Worm (Caenorhabditis elegans): Measurements from ENCODE around the gene soap-1.
A peak's percentile ranks its signal among the peaks of the same experiment; 100 is the strongest.

DNA sequence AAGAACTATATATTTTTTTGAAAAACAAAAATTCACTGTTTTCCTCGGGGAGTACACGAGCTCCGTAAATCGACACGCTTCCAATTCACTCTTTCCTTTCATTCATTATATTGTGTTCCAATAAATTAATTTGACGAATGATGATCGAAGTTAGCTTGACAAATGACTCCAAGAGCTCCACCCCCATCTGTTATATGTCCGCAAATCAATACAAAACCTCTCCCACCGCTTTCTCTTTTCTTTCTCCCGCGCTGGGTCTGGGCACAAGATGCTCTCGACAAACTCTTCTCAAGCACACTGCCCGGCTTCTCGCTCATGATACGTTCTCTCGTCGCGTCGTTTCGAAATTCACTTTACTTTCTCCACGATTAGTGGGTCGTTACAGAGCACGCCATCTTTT is 9.2 kb upstream of the soap-1 start, which contains the start of gene C13F10.1:
- TF ChIP-seq elt-3 (tag; optimal IDR thresholded peaks at IDR 0.05): no peak
- no peak for TF ChIP-seq mep-1 (tag; optimal IDR thresholded peaks at IDR 0.05)
- peak; percentile 80 for TF ChIP-seq unc-62 (GFP tag; optimal IDR thresholded peaks at IDR 0.05)
- no peak for TF ChIP-seq nhr-28 (tag; optimal IDR thresholded peaks at IDR 0.05)
- TF ChIP-seq bed-3 (GFP tag; optimal IDR thresholded peaks at IDR 0.05): no peak
- no peak for TF ChIP-seq nhr-12 (tag; optimal IDR thresholded peaks at IDR 0.05)
- TF ChIP-seq ham-2 (GFP tag; optimal IDR thresholded peaks at IDR 0.05): no peak
- TF ChIP-seq pha-4 (tag; optimal IDR thresholded peaks at IDR 0.05): no peak
- TF ChIP-seq nhr-237 (tag; optimal IDR thresholded peaks at IDR 0.05): no peak
- no peak for TF ChIP-seq lin-13 (tag; optimal IDR thresholded peaks at IDR 0.05)
- no peak for TF ChIP-seq nhr-76 (tag; optimal IDR thresholded peaks at IDR 0.05)
- no peak for TF ChIP-seq snpc-4 (tag; optimal IDR thresholded peaks at IDR 0.05)
- TF ChIP-seq cnd-1 (tag; optimal IDR thresholded peaks at IDR 0.05): no peak
- TF ChIP-seq elt-1 (tag; optimal IDR thresholded peaks at IDR 0.05; ENCODE audit: borderline replicate concordance, insufficient read depth): no peak
